Worm (Caenorhabditis elegans) whole organism, L3 larva: ENCODE results near the gene cld-9.

Experiments used
- R02D3.7 ChIP-seq: fragments of 150-350 bp; optimal IDR thresholded peaks from 2 replicates; lab custom pipeline; 2014; ENCODE audit warnings: missing biosample characterization, missing genetic modification characterization
- ama-1 ChIP-seq: fragments of 150-350 bp; optimal IDR thresholded peaks from 2 replicates; lab custom pipeline; 2018
- elt-1 ChIP-seq: fragments of 150-350 bp; optimal IDR thresholded peaks from 2 replicates; lab custom pipeline; 2014; ENCODE audit warnings: missing biosample characterization, missing genetic modification characterization
- skn-1 ChIP-seq: fragments of 150-350 bp; optimal IDR thresholded peaks from 2 replicates; lab custom pipeline; 2014; ENCODE audit warnings: missing biosample characterization, missing genetic modification characterization

DNA sequence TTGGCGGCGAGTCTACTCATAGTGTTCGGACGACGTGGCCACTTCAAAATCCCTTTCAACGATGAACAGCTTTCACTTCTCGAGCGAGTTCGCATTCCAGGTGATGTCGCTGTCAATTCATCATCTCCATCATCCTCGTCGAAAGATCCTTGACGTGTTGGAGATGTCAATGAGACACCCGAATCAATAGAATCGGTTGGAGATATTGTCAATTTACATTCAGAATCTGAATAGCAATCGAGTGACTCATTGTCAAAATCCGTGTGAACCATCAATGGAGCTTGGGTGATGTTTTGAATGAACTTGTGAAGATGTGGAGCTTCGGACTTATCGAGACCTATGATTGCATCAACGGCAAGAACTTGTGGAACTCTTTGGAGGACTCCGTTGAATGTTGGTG is 34.1 kb upstream of the cld-9 start:
- TF ChIP-seq skn-1 (tag; lab: Kevin White, UChicago) (no peak), R02D3.7 (no peak), elt-1 (no peak), ama-1 (lab: Kevin White, UChicago) (no peak)
